Worm (Caenorhabditis elegans) whole organism, L1 larva: ENCODE results near the gene Y47D3A.31.
A peak's percentile ranks its signal among the peaks of the same experiment; 100 is the strongest.

ENCODE experiments used
- C04F5.9 ChIP-seq: sonication (generic microtip); optimal IDR thresholded peaks from 2 replicates; lab custom pipeline; 2016; ENCODE audit warnings: missing genetic modification characterization, missing compliant biosample characterization
- aha-1 ChIP-seq: fragments of 150-350 bp; optimal IDR thresholded peaks from 2 replicates; lab custom pipeline; 2014; ENCODE audit warnings: missing biosample characterization, missing genetic modification characterization
- aly-2 ChIP-seq: fragments of 150-350 bp; optimal IDR thresholded peaks from 2 replicates; lab custom pipeline; 2014; ENCODE audit warnings: missing biosample characterization, missing genetic modification characterization
- ama-1 ChIP-seq: fragments of 150-350 bp; optimal IDR thresholded peaks from 2 replicates; lab custom pipeline; 2014
- blmp-1 ChIP-seq: fragments of 150-350 bp; optimal IDR thresholded peaks from 2 replicates; lab custom pipeline; 2014; ENCODE audit warnings: missing biosample characterization, missing genetic modification characterization
- ceh-82 ChIP-seq, 3 experiments: fragments of 150-350 bp in 1 of 3; sonication (generic microtip) in 2 of 3; optimal IDR thresholded peaks; 2 replicates each; lab custom pipeline; 2014 to 2017; ENCODE audit warnings: missing biosample characterization in 3 of 3, missing genetic modification characterization in 3 of 3
- ceh-90 ChIP-seq: sonication (generic microtip); optimal IDR thresholded peaks from 2 replicates; lab custom pipeline; 2016; ENCODE audit warnings: missing genetic modification characterization, missing compliant biosample characterization
- ces-1 ChIP-seq: fragments of 150-350 bp; optimal IDR thresholded peaks from 2 replicates; lab custom pipeline; 2014; ENCODE audit warnings: missing biosample characterization, missing genetic modification reagents, missing genetic modification characterization
- efl-3 ChIP-seq: fragments of 200-800 bp; sonication (Bioruptor generic); optimal IDR thresholded peaks from 2 replicates; lab custom pipeline; 2018; ENCODE audit warnings: mild to moderate bottlenecking, missing genetic modification characterization, missing compliant biosample characterization
- egl-13 ChIP-seq: sonication (generic microtip); optimal IDR thresholded peaks from 2 replicates; lab custom pipeline; 2016; ENCODE audit warnings: missing genotype, missing genetic modification reagents, missing genetic modification characterization, missing compliant biosample characterization
- egl-27 ChIP-seq, 2 experiments: fragments of 150-350 bp in 1 of 2; sonication (generic microtip); optimal IDR thresholded peaks; 3 replicates each; lab custom pipeline; 2017 to 2018; ENCODE audit warnings: missing biosample characterization in 2 of 2, missing genetic modification characterization in 2 of 2, missing genetic modification reagents in 2 of 2
- ets-5 ChIP-seq: fragments of 200-800 bp; sonication (Bioruptor generic); IDR thresholded peaks from 2 replicates; pipeline ENCODE4 v1.3.6; 2022; ENCODE audit warnings: missing genetic modification characterization, missing compliant biosample characterization
- fkh-10 ChIP-seq: sonication (generic microtip); optimal IDR thresholded peaks from 2 replicates; lab custom pipeline; 2017; ENCODE audit warnings: missing biosample characterization, missing genetic modification reagents, missing genetic modification characterization
- fkh-8 ChIP-seq: sonication (generic microtip); optimal IDR thresholded peaks from 2 replicates; lab custom pipeline; 2016; ENCODE audit warnings: mild to moderate bottlenecking, missing genetic modification characterization, missing compliant biosample characterization
- grh-1 ChIP-seq: fragments of 200-800 bp; sonication (Bioruptor generic); IDR thresholded peaks from 2 replicates; pipeline ENCODE4 v1.3.6; 2022; ENCODE audit warnings: missing genetic modification reagents, missing genetic modification characterization, missing compliant biosample characterization
- hpl-2 ChIP-seq: fragments of 150-350 bp; optimal IDR thresholded peaks from 2 replicates; lab custom pipeline; 2014; ENCODE audit warnings: missing biosample characterization, missing genetic modification reagents, missing genetic modification characterization
- irx-1 ChIP-seq: sonication (generic microtip); optimal IDR thresholded peaks from 2 replicates; lab custom pipeline; 2016; ENCODE audit warnings: missing genetic modification characterization, missing compliant biosample characterization
- jun-1 ChIP-seq: fragments of 150-350 bp; optimal IDR thresholded peaks from 2 replicates; lab custom pipeline; 2014; ENCODE audit warnings: missing biosample characterization, missing genetic modification reagents, missing genetic modification characterization
- lin-13 ChIP-seq: fragments of 150-350 bp; optimal IDR thresholded peaks from 2 replicates; lab custom pipeline; 2014; ENCODE audit warnings: missing biosample characterization, missing genetic modification reagents, missing genetic modification characterization
- lin-14 ChIP-seq: fragments of 200-800 bp; sonication (Bioruptor generic); optimal IDR thresholded peaks from 2 replicates; lab custom pipeline; 2018; ENCODE audit warnings: mild to moderate bottlenecking, missing genetic modification characterization, moderate library complexity, missing compliant biosample characterization
- lin-35 ChIP-seq, 2 experiments: fragments of 150-350 bp; optimal IDR thresholded peaks; 2 replicates each; lab custom pipeline; 2014; ENCODE audit warnings: missing biosample characterization in 2 of 2, missing genetic modification characterization in 2 of 2, missing genetic modification reagents in 2 of 2
- lir-3 ChIP-seq: sonication (generic microtip); optimal IDR thresholded peaks from 2 replicates; lab custom pipeline; 2016; ENCODE audit warnings: mild to moderate bottlenecking, missing genetic modification characterization, moderate library complexity, missing compliant biosample characterization; ENCODE audit not compliant: poor library complexity
- mab-9 ChIP-seq: fragments of 200-800 bp; sonication (Bioruptor generic); IDR thresholded peaks from 2 replicates; pipeline ENCODE4 v1.3.6; 2022; ENCODE audit warnings: missing genetic modification reagents, missing genetic modification characterization, missing compliant biosample characterization
- mdl-1 ChIP-seq, 2 experiments: fragments of 150-350 bp; optimal IDR thresholded peaks; 2 replicates each; lab custom pipeline; 2014 to 2017; ENCODE audit warnings: missing biosample characterization in 2 of 2, missing genetic modification characterization in 2 of 2, inconsistent platforms in 1 of 2
- mep-1 ChIP-seq: fragments of 150-350 bp; optimal IDR thresholded peaks from 2 replicates; lab custom pipeline; 2014; ENCODE audit warnings: missing biosample characterization, missing genetic modification characterization
- nhr-12 ChIP-seq: sonication (generic microtip); optimal IDR thresholded peaks from 2 replicates; lab custom pipeline; 2017; ENCODE audit warnings: missing biosample characterization, missing genetic modification characterization
- nhr-20 ChIP-seq: sonication (generic microtip); optimal IDR thresholded peaks from 2 replicates; lab custom pipeline; 2016; ENCODE audit warnings: mild to moderate bottlenecking, missing genetic modification characterization, missing compliant biosample characterization
- nhr-237 ChIP-seq: fragments of 150-350 bp; optimal IDR thresholded peaks from 2 replicates; lab custom pipeline; 2014; ENCODE audit warnings: missing biosample characterization, missing genetic modification characterization
- nhr-47 ChIP-seq: sonication (generic microtip); optimal IDR thresholded peaks from 2 replicates; lab custom pipeline; 2016; ENCODE audit warnings: mild to moderate bottlenecking, missing genetic modification characterization, moderate library complexity, missing compliant biosample characterization
- nhr-71 ChIP-seq: sonication (generic microtip); optimal IDR thresholded peaks from 2 replicates; lab custom pipeline; 2016; ENCODE audit warnings: mild to moderate bottlenecking, missing genetic modification characterization, moderate library complexity, missing compliant biosample characterization
- nhr-77 ChIP-seq: fragments of 150-350 bp; optimal IDR thresholded peaks from 2 replicates; lab custom pipeline; 2014; ENCODE audit warnings: missing biosample characterization, missing genetic modification characterization
- nhr-90 ChIP-seq: sonication (generic microtip); optimal IDR thresholded peaks from 2 replicates; lab custom pipeline; 2016; ENCODE audit warnings: mild to moderate bottlenecking, missing genetic modification characterization, missing compliant biosample characterization; ENCODE audit not compliant: poor library complexity
- pag-3 ChIP-seq: sonication (generic microtip); optimal IDR thresholded peaks from 2 replicates; lab custom pipeline; 2017; ENCODE audit warnings: missing genetic modification characterization, mild to moderate bottlenecking, missing compliant biosample characterization, antibody characterized with exemption, borderline replicate concordance; ENCODE audit not compliant: insufficient read depth
- pqm-1 ChIP-seq: sonication (generic microtip); optimal IDR thresholded peaks from 3 replicates; lab custom pipeline; 2017; ENCODE audit warnings: missing biosample characterization, missing genetic modification characterization
- skn-1 ChIP-seq: fragments of 150-350 bp; optimal IDR thresholded peaks from 2 replicates; lab custom pipeline; 2014; ENCODE audit warnings: missing biosample characterization, missing genetic modification characterization
- snpc-4 ChIP-seq: fragments of 150-350 bp; optimal IDR thresholded peaks from 2 replicates; lab custom pipeline; 2014; ENCODE audit warnings: missing biosample characterization, missing genetic modification characterization
- snu-23 ChIP-seq: sonication (generic microtip); optimal IDR thresholded peaks from 2 replicates; lab custom pipeline; 2016; ENCODE audit warnings: missing genetic modification characterization, missing compliant biosample characterization
- sptf-1 ChIP-seq: fragments of 150-350 bp; optimal IDR thresholded peaks from 2 replicates; lab custom pipeline; 2014; ENCODE audit warnings: missing biosample characterization, missing genetic modification characterization
- swsn-7 ChIP-seq: sonication (generic microtip); optimal IDR thresholded peaks from 2 replicates; lab custom pipeline; 2016; ENCODE audit warnings: missing genetic modification characterization, missing compliant biosample characterization
- tbx-2 ChIP-seq: sonication (generic microtip); optimal IDR thresholded peaks from 2 replicates; lab custom pipeline; 2016; ENCODE audit warnings: missing genetic modification characterization, missing compliant biosample characterization
- tlp-1 ChIP-seq: fragments of 150-350 bp; optimal IDR thresholded peaks from 2 replicates; lab custom pipeline; 2014; ENCODE audit warnings: missing biosample characterization, missing genetic modification characterization
- unc-62 ChIP-seq: fragments of 150-350 bp; optimal IDR thresholded peaks from 2 replicates; lab custom pipeline; 2014; ENCODE audit warnings: missing biosample characterization, missing genetic modification reagents, missing genetic modification characterization
- unc-98 ChIP-seq: fragments of 200-800 bp; sonication (Bioruptor generic); IDR thresholded peaks from 2 replicates; pipeline ENCODE4 v1.3.6; 2022; ENCODE audit warnings: missing genetic modification characterization, missing compliant biosample characterization
- vab-15 ChIP-seq: sonication (generic microtip); optimal IDR thresholded peaks from 2 replicates; lab custom pipeline; 2017; ENCODE audit warnings: missing genotype, mild to moderate bottlenecking, missing genetic modification characterization, missing compliant biosample characterization
- xbp-1 ChIP-seq: sonication (generic microtip); optimal IDR thresholded peaks from 2 replicates; lab custom pipeline; 2016; ENCODE audit warnings: missing genetic modification characterization, missing compliant biosample characterization
- zag-1 ChIP-seq: fragments of 150-350 bp; optimal IDR thresholded peaks from 2 replicates; lab custom pipeline; 2014; ENCODE audit warnings: missing biosample characterization, missing genetic modification characterization
- zip-4 ChIP-seq: fragments of 200-800 bp; sonication (Bioruptor generic); optimal IDR thresholded peaks from 2 replicates; lab custom pipeline; 2018; ENCODE audit warnings: mild to moderate bottlenecking, missing genetic modification characterization, moderate library complexity, missing compliant biosample characterization
- ztf-11 ChIP-seq, 2 experiments: sonication (generic microtip); optimal IDR thresholded peaks; 2 replicates each; lab custom pipeline; 2016 to 2017; ENCODE audit warnings: missing genetic modification characterization in 2 of 2, missing biosample characterization in 1 of 2, missing compliant biosample characterization in 1 of 2
- ztf-4 ChIP-seq: fragments of 150-350 bp; optimal IDR thresholded peaks from 2 replicates; lab custom pipeline; 2014; ENCODE audit warnings: missing biosample characterization, missing genetic modification characterization

Gene Y47D3A.31

DNA sequence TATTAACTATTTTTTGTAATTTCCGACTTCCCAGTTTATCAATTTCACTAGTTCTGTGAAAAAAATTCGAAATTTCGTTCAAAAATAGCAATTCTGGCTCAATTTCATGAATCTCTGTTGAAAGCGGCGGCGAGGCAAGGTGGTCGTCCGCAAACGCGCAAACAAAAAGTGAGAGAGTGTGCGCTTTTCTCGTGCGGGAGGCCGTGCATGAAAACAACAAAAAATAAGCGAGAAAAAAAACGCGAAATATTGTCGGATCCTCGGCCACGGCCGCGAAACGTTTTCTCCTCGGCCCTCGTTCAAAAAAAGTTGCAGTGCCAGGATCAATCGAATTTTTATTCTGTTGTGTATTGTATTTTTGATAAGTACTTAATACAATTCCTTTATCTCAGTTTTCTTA lies 44.3 kb downstream of the Y47D3A.31 start (continued):
- TF ChIP-seq skn-1 (tag; lab: Kevin White, UChicago) (no peak), nhr-237 (tag; lab: Kevin White, UChicago) (no peak), ets-5 (GFP tag; lab: Robert Waterston, UW) (no peak), egl-27 (tag; optimal IDR thresholded peaks at IDR 0.05; lab: Kevin White, UChicago) (no peak), ces-1 (GFP tag; lab: Kevin White, UChicago) (no peak), hpl-2 (GFP tag; lab: Kevin White, UChicago) (no peak), aly-2 (tag; lab: Kevin White, UChicago) (no peak), nhr-77 (tag; lab: Kevin White, UChicago) (peak; percentile 5), pqm-1 (tag; lab: Kevin White, UChicago) (no peak), nhr-12 (tag; lab: Kevin White, UChicago) (no peak), ceh-90 (tag; lab: Kevin White, UChicago) (peak; percentile 75), zag-1 (tag; lab: Kevin White, UChicago) (no peak), tbx-2 (tag; lab: Kevin White, UChicago) (peak; percentile 74), nhr-20 (tag; lab: Kevin White, UChicago) (peak; percentile 65), fkh-8 (peak; percentile 61), pag-3 (tag; lab: Kevin White, UChicago) (no peak), snpc-4 (tag; lab: Kevin White, UChicago) (no peak), C04F5.9 (peak; percentile 50)
- TF ChIP-seq, all 84 proteins: peak for 38

DNA sequence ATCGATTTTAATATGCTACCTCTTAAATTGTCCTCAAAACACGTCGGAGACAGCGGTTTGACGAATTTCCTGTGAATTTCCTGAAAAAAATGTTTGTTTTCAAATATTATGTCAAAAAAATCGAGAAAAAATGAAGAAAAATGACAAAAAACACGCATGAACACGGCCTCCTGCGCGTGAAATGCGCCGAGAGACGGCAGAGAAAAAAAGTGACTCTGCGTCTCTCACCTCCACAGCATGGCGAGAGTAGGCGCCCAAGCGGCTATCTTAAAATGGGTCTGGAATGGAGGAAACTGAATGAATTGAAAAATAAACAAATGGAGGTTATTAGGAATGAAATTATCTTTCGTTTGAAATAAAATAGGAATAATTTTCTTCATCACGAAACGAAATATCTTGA lies 46.2 kb downstream of the Y47D3A.31 start:
- TF ChIP-seq ets-5 (GFP tag; lab: Robert Waterston, UW): no peak
- no peak for TF ChIP-seq ama-1 (lab: Kevin White, UChicago)
- peak; percentile 84 for TF ChIP-seq tbx-2 (tag; lab: Kevin White, UChicago)
- TF ChIP-seq mdl-1 (tag; optimal IDR thresholded peaks at IDR 0.05; lab: Kevin White, UChicago): peak in 1 of 2 experiments; percentile 20
- TF ChIP-seq sptf-1 (tag; lab: Kevin White, UChicago): no peak
- TF ChIP-seq ces-1 (GFP tag; lab: Kevin White, UChicago): no peak
- no peak for TF ChIP-seq nhr-12 (tag; lab: Kevin White, UChicago)
- peak; percentile 8 for TF ChIP-seq lin-13 (GFP tag; lab: Kevin White, UChicago)
- TF ChIP-seq nhr-237 (tag; lab: Kevin White, UChicago): no peak
- TF ChIP-seq pqm-1 (tag; lab: Kevin White, UChicago): no peak
- TF ChIP-seq pag-3 (tag; lab: Kevin White, UChicago): no peak
- peak; percentile 74 for TF ChIP-seq ceh-90 (tag; lab: Kevin White, UChicago)
- peak; percentile 80 for TF ChIP-seq grh-1 (GFP tag; lab: Robert Waterston, UW)
- peak; percentile 69 for TF ChIP-seq egl-13 (tag; lab: Kevin White, UChicago)
- TF ChIP-seq nhr-47 (tag; lab: Kevin White, UChicago): peak; percentile 91
- peak; percentile 75 for TF ChIP-seq xbp-1 (tag; lab: Kevin White, UChicago)
- peak; percentile 74 for TF ChIP-seq snpc-4 (tag; lab: Kevin White, UChicago)
- peak; percentile 73 for TF ChIP-seq lir-3
- TF ChIP-seq tlp-1 (tag; lab: Kevin White, UChicago): no peak
- TF ChIP-seq zip-4 (GFP tag; lab: Kevin White, UChicago): peak; percentile 46
- peak; percentile 86 for TF ChIP-seq snu-23
- TF ChIP-seq aha-1 (tag; lab: Kevin White, UChicago): no peak
- peak; percentile 49 for TF ChIP-seq fkh-10
- peak; percentile 50 to 89 (median 83) for TF ChIP-seq ceh-82 (tag; optimal IDR thresholded peaks at IDR 0.05; lab: Kevin White, UChicago)
- TF ChIP-seq zag-1 (tag; lab: Kevin White, UChicago): no peak
- TF ChIP-seq nhr-90 (tag; lab: Kevin White, UChicago): peak; percentile 78
- peak in 1 of 2 experiments; percentile 67 for TF ChIP-seq ztf-11 (tag; optimal IDR thresholded peaks at IDR 0.05; lab: Kevin White, UChicago)
- no peak for TF ChIP-seq unc-62 (GFP tag; lab: Kevin White, UChicago)
- peak; percentile 78 for TF ChIP-seq irx-1 (tag; lab: Kevin White, UChicago)
- peak; percentile 79 for TF ChIP-seq unc-98 (GFP tag; lab: Robert Waterston, UW)
- no peak for TF ChIP-seq egl-27 (tag; optimal IDR thresholded peaks at IDR 0.05; lab: Kevin White, UChicago)
- TF ChIP-seq blmp-1: peak; percentile 33
- peak; percentile 72 for TF ChIP-seq mep-1 (tag; lab: Kevin White, UChicago)
- no peak for TF ChIP-seq ztf-4 (tag; lab: Kevin White, UChicago)
- TF ChIP-seq fkh-8: peak; percentile 72
- TF ChIP-seq nhr-71: peak; percentile 88
- peak; percentile 55 for TF ChIP-seq skn-1 (tag; lab: Kevin White, UChicago)
- TF ChIP-seq jun-1: peak; percentile 33
- peak; percentile 77 for TF ChIP-seq swsn-7 (tag; lab: Kevin White, UChicago)
- TF ChIP-seq lin-14 (GFP tag; lab: Kevin White, UChicago): no peak
- peak; percentile 66 to 83 for TF ChIP-seq lin-35 (GFP tag; optimal IDR thresholded peaks at IDR 0.05; lab: Kevin White, UChicago)
- peak; percentile 65 for TF ChIP-seq efl-3 (GFP tag; lab: Kevin White, UChicago)
- TF ChIP-seq vab-15 (tag; lab: Kevin White, UChicago): peak; percentile 82
- peak; percentile 68 for TF ChIP-seq mab-9
